Fruit fly (Drosophila melanogaster): Measurements from ENCODE around the gene Gr22f.

The Gr22f gene

DNA sequence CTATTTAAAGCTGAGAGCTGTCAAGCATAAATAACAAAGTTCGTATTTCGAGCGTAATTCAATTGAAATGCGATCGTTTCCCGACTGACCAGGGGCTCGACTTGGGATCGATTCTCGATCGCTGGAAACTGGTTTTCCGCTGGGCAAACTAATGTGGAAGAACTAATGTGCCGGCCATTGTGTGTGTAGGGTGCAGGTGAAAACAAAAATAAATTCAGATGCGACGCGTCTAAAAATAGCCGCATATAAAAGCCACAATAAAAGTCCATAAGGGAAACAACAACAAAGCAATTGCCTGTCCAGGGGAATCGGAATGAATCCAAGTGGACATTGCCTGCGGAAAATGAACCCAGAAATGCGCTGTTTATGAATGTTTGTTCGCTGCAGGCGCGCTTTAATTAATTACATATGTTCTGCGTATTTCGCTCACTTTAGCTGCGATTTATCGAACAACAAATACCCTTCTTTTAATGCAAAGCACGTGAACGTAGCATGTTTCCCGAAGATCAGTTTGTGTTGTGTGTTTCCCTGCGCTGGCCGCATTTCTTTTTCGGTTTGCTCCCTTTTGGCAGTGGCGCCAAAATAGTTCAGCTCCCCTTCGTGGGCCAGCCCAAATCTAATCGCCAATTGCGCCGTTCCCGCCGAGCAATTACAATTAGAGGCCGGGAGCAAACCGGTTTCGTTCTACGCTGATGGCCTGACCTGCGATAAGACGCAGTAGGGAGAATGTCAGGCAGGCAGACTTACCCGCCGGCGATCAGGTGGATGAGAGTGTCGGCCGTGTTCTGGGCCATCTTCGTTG is 32.9 kb downstream of the Gr22f start (continued):
- no peak for TF ChIP-seq CkIIα-i1 (GFP tag; IDR thresholded peaks at IDR 0.05)
- peak; percentile 5 for TF ChIP-seq Hmr (GFP tag; optimal IDR thresholded peaks at IDR 0.05)
- no peak for TF ChIP-seq CG4424 (GFP tag; optimal IDR thresholded peaks at IDR 0.05)
- TF ChIP-seq org-1 (GFP tag; optimal IDR thresholded peaks at IDR 0.05): no peak
- no peak for TF ChIP-seq yki (optimal IDR thresholded peaks at IDR 0.05)
- no peak for TF ChIP-seq lov (optimal IDR thresholded peaks at IDR 0.05)
- TF ChIP-seq lov (GFP tag; IDR thresholded peaks at IDR 0.05): 0 out of 3 replicates have a peak, but pooled peaks have one; percentile 12
- peak; percentile 44 for TF ChIP-seq PHDP (tag; optimal IDR thresholded peaks at IDR 0.05)
- peak in 1 of 2 experiments; percentile 53 for TF ChIP-seq Eip74EF (GFP tag; optimal IDR thresholded peaks at IDR 0.05)
- peak; percentile 16 for TF ChIP-seq kni (GFP tag; optimal IDR thresholded peaks at IDR 0.05)
- TF ChIP-seq CG6813 (GFP tag; optimal IDR thresholded peaks at IDR 0.05): no peak
- TF ChIP-seq en (GFP tag; optimal IDR thresholded peaks at IDR 0.05): no peak
- TF ChIP-seq Ets97D (GFP tag; optimal IDR thresholded peaks at IDR 0.05): no peak
- peak in 1 of 3 experiments; percentile 22 for TF ChIP-seq lola (GFP tag; optimal IDR thresholded peaks at IDR 0.05)
- no peak for TF ChIP-seq CG18476 (GFP tag; optimal IDR thresholded peaks at IDR 0.05)
- TF ChIP-seq fd64A (GFP tag; optimal IDR thresholded peaks at IDR 0.05): no peak
- TF ChIP-seq CG6175 (GFP tag; IDR thresholded peaks at IDR 0.05): no peak
- TF ChIP-seq CG8290 (GFP tag; optimal IDR thresholded peaks at IDR 0.05): no peak
- TF ChIP-seq CG8290 (tag; optimal IDR thresholded peaks at IDR 0.05): peak in 1 of 2 experiments; percentile 34
- TF ChIP-seq insv (GFP tag; optimal IDR thresholded peaks at IDR 0.05): no peak
- no peak for TF ChIP-seq CG10959 (GFP tag; IDR thresholded peaks at IDR 0.05)
- no peak for TF ChIP-seq Doc2 (GFP tag; IDR thresholded peaks at IDR 0.05)
- TF ChIP-seq Dbx (GFP tag; IDR thresholded peaks at IDR 0.05): 0 out of 3 replicates have a peak, but pooled peaks have one; percentile 8
- peak; percentile 46 for TF ChIP-seq CG18599 (GFP tag; optimal IDR thresholded peaks at IDR 0.05)
- TF ChIP-seq CG14710 (tag; optimal IDR thresholded peaks at IDR 0.05): peak; percentile 29
- peak; percentile 36 for TF ChIP-seq CG1603 (tag; optimal IDR thresholded peaks at IDR 0.05)
- peak; percentile 18 for TF ChIP-seq CG12391 (tag; optimal IDR thresholded peaks at IDR 0.05)
- 0 out of 2 replicates have a peak, but pooled peaks have one; percentile 5 for TF ChIP-seq Awh (GFP tag; IDR thresholded peaks at IDR 0.05)
- no peak for TF ChIP-seq Usf (GFP tag; optimal IDR thresholded peaks at IDR 0.05)
- TF ChIP-seq CHES-1-like (GFP tag; optimal IDR thresholded peaks at IDR 0.05): no peak
- TF ChIP-seq esg (GFP tag; conservative IDR thresholded peaks at IDR 0.05): no peak
- peak; percentile 43 for TF ChIP-seq grn (GFP tag; optimal IDR thresholded peaks at IDR 0.05)
- TF ChIP-seq CG34224 (GFP tag; IDR thresholded peaks at IDR 0.05; ENCODE audit: partially characterized antibody): no peak
- peak; percentile 19; the same call in 1 of the 2 replicates for TF ChIP-seq CG14014 (GFP tag; IDR thresholded peaks at IDR 0.05)
- no peak for TF ChIP-seq HmgD (GFP tag; optimal IDR thresholded peaks at IDR 0.05)
- peak; percentile 23 for TF ChIP-seq Sox102F (GFP tag; optimal IDR thresholded peaks at IDR 0.05)
- TF ChIP-seq Spps (tag; optimal IDR thresholded peaks at IDR 0.05): no peak
- TF ChIP-seq H15 (GFP tag; IDR thresholded peaks at IDR 0.05): no peak
- no peak for TF ChIP-seq CG6654 (GFP tag; optimal IDR thresholded peaks at IDR 0.05)
- no peak for TF ChIP-seq danr (GFP tag; IDR thresholded peaks at IDR 0.05)
- no peak for TF ChIP-seq Rx (GFP tag; IDR thresholded peaks at IDR 0.05)
- no peak for TF ChIP-seq Hand (GFP tag; optimal IDR thresholded peaks at IDR 0.05)
- no peak for TF ChIP-seq Dll (GFP tag; IDR thresholded peaks at IDR 0.05; ENCODE audit: partially characterized antibody)
- TF ChIP-seq Doc3 (GFP tag; IDR thresholded peaks at IDR 0.05; ENCODE audit: partially characterized antibody): no peak
- peak; percentile 34; the same call in 1 of the 2 replicates for TF ChIP-seq slbo (GFP tag; IDR thresholded peaks at IDR 0.05)
- TF ChIP-seq bcd (GFP tag; optimal IDR thresholded peaks at IDR 0.05): no peak
- peak; percentile 14 for TF ChIP-seq CG13424 (tag; optimal IDR thresholded peaks at IDR 0.05)
- TF ChIP-seq CG4820 (GFP tag; optimal IDR thresholded peaks at IDR 0.05): no peak
- 0 out of 3 replicates have a peak, but pooled peaks have one; percentile 32 for TF ChIP-seq zfh1 (GFP tag; IDR thresholded peaks at IDR 0.05)
